Worm (Caenorhabditis elegans) whole organism, young adult: Measurements from ENCODE around the gene lgc-38.

ENCODE experiments used
- C17E4.6 ChIP-seq: fragments of 200-800 bp; sonication (Bioruptor generic); IDR thresholded peaks from 2 replicates; pipeline ENCODE4 v1.3.6; 2022; ENCODE audit warnings: missing genetic modification reagents, missing genetic modification characterization, missing compliant biosample characterization
- F22D6.2 ChIP-seq: sonication (generic microtip); optimal IDR thresholded peaks from 2 replicates; lab custom pipeline; 2016; ENCODE audit warnings: mild to moderate bottlenecking, missing genetic modification characterization, missing compliant biosample characterization
- F23B12.7 ChIP-seq: sonication (generic microtip); optimal IDR thresholded peaks from 2 replicates; lab custom pipeline; 2017; ENCODE audit warnings: missing genetic modification characterization, mild to moderate bottlenecking, missing compliant biosample characterization, antibody characterized with exemption, moderate library complexity; ENCODE audit not compliant: insufficient read depth
- F33H1.4 ChIP-seq: fragments of 200-800 bp; sonication (Bioruptor generic); IDR thresholded peaks from 2 replicates; pipeline ENCODE4 v1.3.6; 2022; ENCODE audit warnings: missing genetic modification reagents, missing genetic modification characterization, missing compliant biosample characterization
- F37B4.10 ChIP-seq: fragments of 200-800 bp; sonication (Bioruptor generic); IDR thresholded peaks from 2 replicates; pipeline ENCODE4 v1.3.6; 2022; ENCODE audit warnings: missing genetic modification characterization, missing compliant biosample characterization
- F39B2.1 ChIP-seq: fragments of 200-800 bp; sonication (Bioruptor generic); IDR thresholded peaks from 2 replicates; pipeline ENCODE4 v1.3.6; 2022; ENCODE audit warnings: missing genetic modification reagents, missing genetic modification characterization, missing compliant biosample characterization
- F49E8.2 ChIP-seq: sonication (generic microtip); optimal IDR thresholded peaks from 3 replicates; lab custom pipeline; 2017; ENCODE audit warnings: missing genetic modification characterization, mild to moderate bottlenecking, missing compliant biosample characterization, antibody characterized with exemption, moderate library complexity; ENCODE audit not compliant: insufficient read depth
- F57A8.1 ChIP-seq: fragments of 200-800 bp; sonication (Bioruptor generic); optimal IDR thresholded peaks from 2 replicates; lab custom pipeline; 2018; ENCODE audit warnings: mild to moderate bottlenecking, missing genetic modification characterization, moderate library complexity, missing compliant biosample characterization
- F57C9.4 ChIP-seq: sonication (generic microtip); optimal IDR thresholded peaks from 2 replicates; lab custom pipeline; 2017; ENCODE audit warnings: mild to moderate bottlenecking, missing genetic modification characterization, missing compliant biosample characterization
- K12H6.12 ChIP-seq: fragments of 200-800 bp; sonication (Bioruptor generic); optimal IDR thresholded peaks from 2 replicates; lab custom pipeline; 2018; ENCODE audit warnings: mild to moderate bottlenecking, missing genetic modification characterization, missing compliant biosample characterization
- T26A5.8 ChIP-seq: sonication (generic microtip); optimal IDR thresholded peaks from 2 replicates; lab custom pipeline; 2016; ENCODE audit warnings: missing genetic modification characterization, missing compliant biosample characterization
- Y53F4B.3 ChIP-seq: fragments of 200-800 bp; sonication (Bioruptor generic); IDR thresholded peaks from 2 replicates; pipeline ENCODE4 v1.3.6; 2022; ENCODE audit warnings: missing genetic modification reagents, missing genetic modification characterization, missing compliant biosample characterization
- Y53G8AR.9 ChIP-seq: fragments of 200-800 bp; sonication (Bioruptor generic); conservative IDR thresholded peaks from 2 replicates; pipeline ENCODE4 v1.3.6; 2022; ENCODE audit warnings: missing genetic modification reagents, missing genetic modification characterization, missing compliant biosample characterization
- Y56A3A.18 ChIP-seq: fragments of 200-800 bp; sonication (Bioruptor generic); IDR thresholded peaks from 2 replicates; pipeline ENCODE4 v1.3.6; 2022; ENCODE audit warnings: missing genetic modification reagents, missing genetic modification characterization, missing compliant biosample characterization
- Y95B8A.8 ChIP-seq: fragments of 200-800 bp; sonication (Bioruptor generic); IDR thresholded peaks from 2 replicates; pipeline ENCODE4 v1.3.6; 2022; ENCODE audit warnings: missing genetic modification reagents, missing genetic modification characterization, missing compliant biosample characterization
- akir-1 ChIP-seq: fragments of 200-800 bp; sonication (Bioruptor generic); optimal IDR thresholded peaks from 2 replicates; lab custom pipeline; 2018; ENCODE audit warnings: mild to moderate bottlenecking, missing genetic modification characterization, moderate library complexity, missing compliant biosample characterization
- ama-1 ChIP-seq, 3 experiments: fragments of 150-350 bp in 1 of 3; sonication (generic microtip) in 2 of 3; optimal IDR thresholded peaks; 2 replicates each; lab custom pipeline; 2014 to 2018; ENCODE audit warnings: missing biosample characterization in 2 of 3, missing genetic modification characterization in 2 of 3, missing genetic modification reagents in 2 of 3
- aptf-3 ChIP-seq: fragments of 200-800 bp; sonication (Bioruptor generic); IDR thresholded peaks from 2 replicates; pipeline ENCODE4 v1.3.6; 2022; ENCODE audit warnings: missing genetic modification characterization, missing compliant biosample characterization
- athp-1 ChIP-seq: sonication (generic microtip); optimal IDR thresholded peaks from 2 replicates; lab custom pipeline; 2017; ENCODE audit warnings: mild to moderate bottlenecking, missing genetic modification characterization, missing compliant biosample characterization
- attf-5 ChIP-seq: fragments of 200-800 bp; sonication (Bioruptor generic); optimal IDR thresholded peaks from 2 replicates; lab custom pipeline; 2018; ENCODE audit warnings: mild to moderate bottlenecking, missing genetic modification characterization, missing compliant biosample characterization
- ceh-27 ChIP-seq: fragments of 200-800 bp; sonication (Bioruptor generic); optimal IDR thresholded peaks from 2 replicates; lab custom pipeline; 2018; ENCODE audit warnings: mild to moderate bottlenecking, missing genetic modification characterization, moderate library complexity, missing compliant biosample characterization
- ceh-58 ChIP-seq: fragments of 200-800 bp; sonication (Bioruptor generic); IDR thresholded peaks from 2 replicates; pipeline ENCODE4 v1.3.6; 2022; ENCODE audit warnings: missing genetic modification characterization, missing compliant biosample characterization
- ceh-79 ChIP-seq: sonication (generic microtip); optimal IDR thresholded peaks from 2 replicates; lab custom pipeline; 2017; ENCODE audit warnings: mild to moderate bottlenecking, missing genetic modification characterization, missing compliant biosample characterization
- ceh-91 ChIP-seq: fragments of 200-800 bp; sonication (Bioruptor generic); IDR thresholded peaks from 2 replicates; pipeline ENCODE4 v1.3.6; 2022; ENCODE audit warnings: missing genetic modification reagents, missing genetic modification characterization, missing compliant biosample characterization
- ekl-4 ChIP-seq: fragments of 200-800 bp; sonication (Bioruptor generic); IDR thresholded peaks from 2 replicates; pipeline ENCODE4 v1.3.6; 2022; ENCODE audit warnings: missing genetic modification reagents, missing genetic modification characterization, missing compliant biosample characterization
- hsf-1 ChIP-seq: fragments of 200-800 bp; sonication (Bioruptor generic); IDR thresholded peaks from 2 replicates; pipeline ENCODE4 v1.3.6; 2022; ENCODE audit warnings: missing genetic modification reagents, missing genetic modification characterization, missing compliant biosample characterization
- lin-35 ChIP-seq, 3 experiments: fragments of 150-350 bp in 2 of 3; sonication (generic microtip) in 1 of 3; optimal IDR thresholded peaks; 2 replicates each; lab custom pipeline; 2014 to 2018; ENCODE audit warnings: missing biosample characterization in 3 of 3, missing genetic modification characterization in 3 of 3, missing genetic modification reagents in 3 of 3
- lin-54 ChIP-seq: fragments of 200-800 bp; sonication (Bioruptor generic); optimal IDR thresholded peaks from 2 replicates; lab custom pipeline; 2018; ENCODE audit warnings: mild to moderate bottlenecking, missing genetic modification characterization, missing compliant biosample characterization
- lir-1 ChIP-seq: fragments of 200-800 bp; sonication (Bioruptor generic); conservative IDR thresholded peaks from 2 replicates; pipeline ENCODE4 v1.3.6; 2022; ENCODE audit warnings: missing genetic modification reagents, missing genetic modification characterization, missing compliant biosample characterization
- madf-6 ChIP-seq: fragments of 200-800 bp; sonication (Bioruptor generic); IDR thresholded peaks from 2 replicates; pipeline ENCODE4 v1.3.6; 2022; ENCODE audit warnings: missing genetic modification reagents, missing genetic modification characterization, missing compliant biosample characterization
- mxl-1 ChIP-seq: sonication (generic microtip); optimal IDR thresholded peaks from 2 replicates; lab custom pipeline; 2016; ENCODE audit warnings: missing genetic modification characterization, missing compliant biosample characterization
- nfya-1 ChIP-seq: sonication (generic microtip); optimal IDR thresholded peaks from 2 replicates; lab custom pipeline; 2017; ENCODE audit warnings: antibody characterized with exemption, missing compliant biosample characterization, missing genetic modification characterization, borderline replicate concordance; ENCODE audit not compliant: insufficient read depth
- nhr-80 ChIP-seq: sonication (generic microtip); optimal IDR thresholded peaks from 2 replicates; lab custom pipeline; 2016; ENCODE audit warnings: missing genetic modification characterization, missing compliant biosample characterization
- rec-8 ChIP-seq, 2 experiments: sonication (generic microtip); optimal IDR thresholded peaks; 2 replicates each; lab custom pipeline; 2016; ENCODE audit warnings: mild to moderate bottlenecking in 2 of 2, missing genetic modification characterization in 2 of 2, missing genetic modification reagents in 2 of 2, missing genotype in 2 of 2, missing biosample characterization in 1 of 2, missing compliant biosample characterization in 1 of 2, moderate library complexity in 1 of 2
- rpc-1 ChIP-seq, 2 experiments: fragments of 150-350 bp in 1 of 2; sonication (generic microtip) in 1 of 2; optimal IDR thresholded peaks; 2 replicates each; lab custom pipeline; 2014 to 2018; ENCODE audit warnings: missing biosample characterization in 1 of 2, missing genetic modification characterization in 1 of 2, missing genetic modification reagents in 1 of 2, missing genotype in 1 of 2
- sea-2 ChIP-seq: fragments of 200-800 bp; sonication (Bioruptor generic); IDR thresholded peaks from 2 replicates; pipeline ENCODE4 v1.3.6; 2022; ENCODE audit warnings: missing genetic modification characterization, missing compliant biosample characterization
- snpc-1.1 ChIP-seq: sonication (generic microtip); optimal IDR thresholded peaks from 2 replicates; lab custom pipeline; 2017; ENCODE audit warnings: missing genetic modification characterization, mild to moderate bottlenecking, missing compliant biosample characterization, antibody characterized with exemption, moderate library complexity, missing genotype, missing genetic modification reagents; ENCODE audit not compliant: insufficient read depth
- snpc-3.4 ChIP-seq: sonication (generic microtip); optimal IDR thresholded peaks from 2 replicates; lab custom pipeline; 2017; ENCODE audit warnings: missing genetic modification characterization, mild to moderate bottlenecking, missing compliant biosample characterization, antibody characterized with exemption, moderate library complexity, missing genotype, missing genetic modification reagents
- snpc-4 ChIP-seq, 5 experiments: fragments of 150-350 bp in 1 of 5; sonication (generic microtip) in 4 of 5; optimal IDR thresholded peaks; 2 replicates each; lab custom pipeline; 2014 to 2018; ENCODE audit warnings: missing genetic modification characterization in 5 of 5, missing biosample characterization in 3 of 5, antibody characterized with exemption in 2 of 5, mild to moderate bottlenecking in 2 of 5, missing compliant biosample characterization in 2 of 5, missing genotype in 2 of 5, moderate library complexity in 2 of 5, missing genetic modification reagents in 1 of 5
- somi-1 ChIP-seq: fragments of 200-800 bp; sonication (Bioruptor generic); optimal IDR thresholded peaks from 2 replicates; lab custom pipeline; 2018; ENCODE audit warnings: mild to moderate bottlenecking, missing genetic modification characterization, missing compliant biosample characterization
- sptf-2 ChIP-seq: fragments of 200-800 bp; sonication (Bioruptor generic); optimal IDR thresholded peaks from 2 replicates; lab custom pipeline; 2018; ENCODE audit warnings: mild to moderate bottlenecking, missing genetic modification characterization, missing compliant biosample characterization
- tlf-1 ChIP-seq: fragments of 200-800 bp; sonication (Bioruptor generic); optimal IDR thresholded peaks from 2 replicates; lab custom pipeline; 2018; ENCODE audit warnings: mild to moderate bottlenecking, missing genetic modification characterization, missing compliant biosample characterization
- unc-130 ChIP-seq: sonication (generic microtip); optimal IDR thresholded peaks from 2 replicates; lab custom pipeline; 2016; ENCODE audit warnings: missing genetic modification reagents, missing genetic modification characterization, missing compliant biosample characterization
- ztf-25 ChIP-seq: fragments of 200-800 bp; sonication (Bioruptor generic); IDR thresholded peaks from 2 replicates; pipeline ENCODE4 v1.3.6; 2022; ENCODE audit warnings: missing genetic modification reagents, missing genetic modification characterization, missing compliant biosample characterization
- ztf-28 ChIP-seq: fragments of 200-800 bp; sonication (Bioruptor generic); IDR thresholded peaks from 2 replicates; pipeline ENCODE4 v1.3.6; 2022; ENCODE audit warnings: missing genetic modification reagents, missing genetic modification characterization, missing compliant biosample characterization
- ztf-3 ChIP-seq: fragments of 200-800 bp; sonication (Bioruptor generic); optimal IDR thresholded peaks from 2 replicates; lab custom pipeline; 2018; ENCODE audit warnings: mild to moderate bottlenecking, missing genetic modification characterization, missing compliant biosample characterization

lgc-38 gene

ce11 chrIII:6969781-6970342 is 39.1 kb upstream of the lgc-38 start:
- peak; percentile 45 for TF ChIP-seq snpc-1.1 (tag; lab: Kevin White, UChicago)
- TF ChIP-seq ceh-58 (GFP tag; lab: Robert Waterston, UW), result no peak
- TF ChIP-seq ama-1 (optimal IDR thresholded peaks at IDR 0.05; lab: Kevin White, UChicago), result no peak
- TF ChIP-seq ama-1 (GFP tag; optimal IDR thresholded peaks at IDR 0.05; lab: Kevin White, UChicago), result peak in 1 of 2 experiments; percentile 84
- no peak; the same call in 1 of the 2 replicates for TF ChIP-seq C17E4.6 (GFP tag; lab: Robert Waterston, UW)
- peak; percentile 50 for TF ChIP-seq sptf-2 (GFP tag; lab: Kevin White, UChicago)
- TF ChIP-seq F49E8.2 (tag; lab: Kevin White, UChicago), result peak; percentile 97
- peak; percentile 79 for TF ChIP-seq Y95B8A.8 (GFP tag; lab: Robert Waterston, UW)
- TF ChIP-seq lin-35 (GFP tag; optimal IDR thresholded peaks at IDR 0.05; lab: Kevin White, UChicago), result peak in 2 of 3 experiments; percentile 48 to 59
- no peak for TF ChIP-seq akir-1 (GFP tag; lab: Kevin White, UChicago)
- TF ChIP-seq T26A5.8 (tag; lab: Kevin White, UChicago), result no peak
- TF ChIP-seq F39B2.1 (GFP tag; lab: Robert Waterston, UW), result peak; percentile 76
- no peak for TF ChIP-seq ztf-28
- no peak for TF ChIP-seq F37B4.10 (GFP tag; lab: Robert Waterston, UW)
- peak; percentile 84 for TF ChIP-seq tlf-1 (GFP tag; lab: Kevin White, UChicago)
- TF ChIP-seq unc-130 (GFP tag; lab: Kevin White, UChicago), result peak; percentile 82
- TF ChIP-seq rec-8 (tag; optimal IDR thresholded peaks at IDR 0.05; lab: Kevin White, UChicago), result no peak
- no peak for TF ChIP-seq lir-1
- TF ChIP-seq somi-1 (GFP tag; lab: Kevin White, UChicago), result no peak
- TF ChIP-seq F22D6.2 (tag; lab: Kevin White, UChicago), result no peak
- no peak for TF ChIP-seq ztf-3 (GFP tag; lab: Kevin White, UChicago)
- peak; percentile 32 for TF ChIP-seq ceh-79 (tag; lab: Kevin White, UChicago)
- TF ChIP-seq F57A8.1 (GFP tag; lab: Kevin White, UChicago), result no peak
- no peak for TF ChIP-seq mxl-1
- TF ChIP-seq nhr-80 (tag; lab: Kevin White, UChicago), result no peak
- peak; percentile 87 for TF ChIP-seq Y56A3A.18 (GFP tag; lab: Robert Waterston, UW)
- no peak for TF ChIP-seq F23B12.7 (tag; lab: Kevin White, UChicago)
- no peak for TF ChIP-seq K12H6.12 (tag; lab: Kevin White, UChicago)
- TF ChIP-seq aptf-3, result no peak
- TF ChIP-seq hsf-1 (GFP tag; lab: Robert Waterston, UW), result peak; percentile 82
- 0 out of 2 replicates have a peak, but pooled peaks have one; percentile 18 for TF ChIP-seq Y53F4B.3 (GFP tag; lab: Robert Waterston, UW)
- TF ChIP-seq ekl-4 (GFP tag; lab: Robert Waterston, UW), result peak; percentile 85
- peak; percentile 80 for TF ChIP-seq lin-54 (GFP tag; lab: Kevin White, UChicago)
- TF ChIP-seq attf-5 (GFP tag; lab: Kevin White, UChicago), result no peak
- no peak for TF ChIP-seq ceh-27
- TF ChIP-seq ceh-91, result no peak
- TF ChIP-seq Y53G8AR.9 (GFP tag; lab: Robert Waterston, UW), result peak; percentile 93
- TF ChIP-seq athp-1 (tag; lab: Kevin White, UChicago), result peak; percentile 58
- TF ChIP-seq rpc-1 (optimal IDR thresholded peaks at IDR 0.05; lab: Kevin White, UChicago), result no peak
- no peak for TF ChIP-seq rpc-1 (tag; optimal IDR thresholded peaks at IDR 0.05; lab: Kevin White, UChicago)
- TF ChIP-seq snpc-4 (GFP tag; optimal IDR thresholded peaks at IDR 0.05; lab: Kevin White, UChicago), result peak; percentile 64
- peak in 3 of 4 experiments; percentile 57 to 76 (median 74) for TF ChIP-seq snpc-4 (tag; optimal IDR thresholded peaks at IDR 0.05; lab: Kevin White, UChicago)
- TF ChIP-seq sea-2 (GFP tag; lab: Robert Waterston, UW), result no peak
- no peak for TF ChIP-seq ztf-25 (GFP tag; lab: Robert Waterston, UW)
- TF ChIP-seq F57C9.4 (tag; lab: Kevin White, UChicago), result no peak
- TF ChIP-seq madf-6 (GFP tag; lab: Robert Waterston, UW), result peak; percentile 81
- no peak for TF ChIP-seq nfya-1 (tag; lab: Kevin White, UChicago)
- TF ChIP-seq F33H1.4 (GFP tag; lab: Robert Waterston, UW), result peak; percentile 66
- TF ChIP-seq snpc-3.4 (tag; lab: Kevin White, UChicago), result peak; percentile 89
